Fruit fly (Drosophila melanogaster): Measurements from ENCODE around the gene Srp72.

- TF ChIP-seq vnd (GFP tag; IDR thresholded peaks at IDR 0.05; ENCODE audit: partially characterized antibody) = no peak
- no peak for TF ChIP-seq MTF-1 (GFP tag; optimal IDR thresholded peaks at IDR 0.05; ENCODE audit: borderline replicate concordance)
- no peak for TF ChIP-seq CG4730 (GFP tag; IDR thresholded peaks at IDR 0.05)
- TF ChIP-seq Fer3 (tag; optimal IDR thresholded peaks at IDR 0.05) = no peak
- TF ChIP-seq fu2 (GFP tag; optimal IDR thresholded peaks at IDR 0.05) = no peak
- TF ChIP-seq CG10959 (GFP tag; IDR thresholded peaks at IDR 0.05) = no peak
- TF ChIP-seq CG9932 (GFP tag; IDR thresholded peaks at IDR 0.05) = no peak
- TF ChIP-seq CG14965 (GFP tag; optimal IDR thresholded peaks at IDR 0.05; ENCODE audit: borderline replicate concordance) = no peak
- TF ChIP-seq psq (GFP tag; optimal IDR thresholded peaks at IDR 0.05) = no peak
- TF ChIP-seq amos (GFP tag; IDR thresholded peaks at IDR 0.05; ENCODE audit: partially characterized antibody) = no peak
- no peak for TF ChIP-seq Deaf1 (tag; optimal IDR thresholded peaks at IDR 0.05)
- no peak for TF ChIP-seq CG11696 (GFP tag; IDR thresholded peaks at IDR 0.05)
These were observed 7.1 kb upstream of the Srp72 start, which contains the start of gene CG34008 for dm6 chr3R:20581376-20581775.
